ENCODE assay signal across 2 worm cellular contexts in genomic region chrIV:7477697-7478096, ce11.
TF ChIP-seq lines count a peak whose summit lies in the region.

No protein-coding gene starts in this region.

TF ChIP-seq in whole organism, L4 larva, 104 proteins besides CTCF, POLR2A, EP300 and RAD21:
- TF ChIP-seq lin-39 (tag; optimal IDR thresholded peaks at IDR 0.05; lab: Kevin White, UChicago) (no peak), tag-97 (GFP tag; IDR thresholded peaks at IDR 0.05; lab: Robert Waterston, UW) (no peak), ztf-11 (tag; optimal IDR thresholded peaks at IDR 0.05; lab: Kevin White, UChicago) (no peak), T26A8.4 (GFP tag; IDR thresholded peaks at IDR 0.05; lab: Robert Waterston, UW) (no peak), lin-1 (GFP tag; IDR thresholded peaks at IDR 0.05; lab: Robert Waterston, UW) (no peak), fkh-10 (GFP tag; optimal IDR thresholded peaks at IDR 0.05; lab: Kevin White, UChicago) (no peak), ctbp-1 (GFP tag; IDR thresholded peaks at IDR 0.05; lab: Robert Waterston, UW) (no peak), lin-15B (tag; optimal IDR thresholded peaks at IDR 0.05; lab: Kevin White, UChicago) (no peak), ceh-62 (tag; optimal IDR thresholded peaks at IDR 0.05; lab: Kevin White, UChicago) (no peak), pha-4 (GFP tag; IDR thresholded peaks at IDR 0.05; lab: Robert Waterston, UW) (no peak), pha-4 (tag; optimal IDR thresholded peaks at IDR 0.05; lab: Kevin White, UChicago) (no peak), Y48G9A.11 (GFP tag; IDR thresholded peaks at IDR 0.05; lab: Robert Waterston, UW) (peak; percentile 62), F26F4.8 (GFP tag; conservative IDR thresholded peaks at IDR 0.05; lab: Robert Waterston, UW) (no peak), spr-1 (tag; optimal IDR thresholded peaks at IDR 0.05; lab: Kevin White, UChicago) (no peak), daf-19 (GFP tag; conservative IDR thresholded peaks at IDR 0.05; lab: Robert Waterston, UW) (no peak), jun-1 (tag; optimal IDR thresholded peaks at IDR 0.05; lab: Kevin White, UChicago) (no peak), R02D3.7 (tag; optimal IDR thresholded peaks at IDR 0.05; lab: Kevin White, UChicago) (no peak), ceh-44 (GFP tag; IDR thresholded peaks at IDR 0.05; lab: Robert Waterston, UW) (0 out of 2 replicates have a peak, but pooled peaks have one; percentile 12), madf-5 (GFP tag; IDR thresholded peaks at IDR 0.05; lab: Robert Waterston, UW) (no peak), dmd-6 (GFP tag; IDR thresholded peaks at IDR 0.05; lab: Robert Waterston, UW) (no peak), daf-16 (GFP tag; optimal IDR thresholded peaks at IDR 0.05; lab: Kevin White, UChicago) (no peak), daf-16 (tag; optimal IDR thresholded peaks at IDR 0.05; lab: Kevin White, UChicago) (no peak), unc-39 (tag; optimal IDR thresholded peaks at IDR 0.05; lab: Kevin White, UChicago) (no peak), lin-38 (GFP tag; IDR thresholded peaks at IDR 0.05; lab: Robert Waterston, UW) (peak; percentile 66), nhr-25 (tag; optimal IDR thresholded peaks at IDR 0.05; lab: Kevin White, UChicago; ENCODE audit: borderline replicate concordance, insufficient read depth) (no peak), rbr-2 (tag; optimal IDR thresholded peaks at IDR 0.05; lab: Kevin White, UChicago) (no peak), daf-12 (tag; optimal IDR thresholded peaks at IDR 0.05; lab: Kevin White, UChicago) (no peak), fos-1 (tag; optimal IDR thresholded peaks at IDR 0.05; lab: Kevin White, UChicago) (no peak), F10B5.3 (tag; optimal IDR thresholded peaks at IDR 0.05; lab: Kevin White, UChicago) (no peak), ama-1 (optimal IDR thresholded peaks at IDR 0.05; lab: Kevin White, UChicago) (no peak), snpc-1.2 (GFP tag; IDR thresholded peaks at IDR 0.05; lab: Robert Waterston, UW) (peak; percentile 76), mdl-1 (tag; optimal IDR thresholded peaks at IDR 0.05; lab: Kevin White, UChicago) (no peak), aly-2 (tag; optimal IDR thresholded peaks at IDR 0.05; lab: Kevin White, UChicago) (no peak), T20F7.1 (GFP tag; optimal IDR thresholded peaks at IDR 0.05; lab: Kevin White, UChicago) (no peak), ces-1 (GFP tag; optimal IDR thresholded peaks at IDR 0.05; lab: Kevin White, UChicago) (no peak), dve-1 (tag; optimal IDR thresholded peaks at IDR 0.05; lab: Kevin White, UChicago; ENCODE audit: insufficient read depth) (no peak), F37D6.2 (tag; optimal IDR thresholded peaks at IDR 0.05; lab: Kevin White, UChicago) (no peak), unc-130 (GFP tag; optimal IDR thresholded peaks at IDR 0.05; lab: Kevin White, UChicago) (peak; percentile 85), ZK337.2 (GFP tag; IDR thresholded peaks at IDR 0.05; lab: Robert Waterston, UW) (no peak), hmg-1.1 (GFP tag; IDR thresholded peaks at IDR 0.05; lab: Robert Waterston, UW) (no peak), nhr-11 (tag; optimal IDR thresholded peaks at IDR 0.05; lab: Kevin White, UChicago) (no peak), nhr-28 (tag; optimal IDR thresholded peaks at IDR 0.05; lab: Kevin White, UChicago) (no peak), egl-43 (GFP tag; IDR thresholded peaks at IDR 0.05; lab: Robert Waterston, UW) (no peak), F49E8.2 (tag; optimal IDR thresholded peaks at IDR 0.05; lab: Kevin White, UChicago; ENCODE audit: borderline replicate concordance) (peak; percentile 74)

TF ChIP-seq in whole organism, young adult, 124 proteins besides CTCF, POLR2A, EP300 and RAD21:
- TF ChIP-seq efl-1 (GFP tag; optimal IDR thresholded peaks at IDR 0.05; lab: Kevin White, UChicago) = peak; percentile 99
- TF ChIP-seq ztf-18 (tag; optimal IDR thresholded peaks at IDR 0.05; lab: Kevin White, UChicago) = no peak
- TF ChIP-seq B0336.3 (GFP tag; IDR thresholded peaks at IDR 0.05; lab: Robert Waterston, UW) = 0 out of 2 replicates have a peak, but pooled peaks have one; percentile 17
- peak; percentile 72 for TF ChIP-seq ekl-4 (GFP tag; IDR thresholded peaks at IDR 0.05; lab: Robert Waterston, UW)
- peak; percentile 85 for TF ChIP-seq lin-54 (GFP tag; optimal IDR thresholded peaks at IDR 0.05; lab: Kevin White, UChicago)
- peak; percentile 67; the same call in 1 of the 2 replicates for TF ChIP-seq ztf-28 (GFP tag; IDR thresholded peaks at IDR 0.05; lab: Robert Waterston, UW)
- peak; percentile 98 for TF ChIP-seq dpl-1 (GFP tag; optimal IDR thresholded peaks at IDR 0.05; lab: Kevin White, UChicago)
- peak; percentile 48; the same call in 1 of the 2 replicates for TF ChIP-seq lir-1 (GFP tag; conservative IDR thresholded peaks at IDR 0.05; lab: Robert Waterston, UW)
- TF ChIP-seq tlf-1 (GFP tag; optimal IDR thresholded peaks at IDR 0.05; lab: Kevin White, UChicago) = peak; percentile 79
- no peak for TF ChIP-seq lag-1 (GFP tag; IDR thresholded peaks at IDR 0.05; lab: Robert Waterston, UW)
- TF ChIP-seq xnd-1 (tag; optimal IDR thresholded peaks at IDR 0.05; lab: Kevin White, UChicago) = peak; percentile 95
- peak; percentile 69 for TF ChIP-seq tbp1 (GFP tag; optimal IDR thresholded peaks at IDR 0.05; lab: Kevin White, UChicago)
- TF ChIP-seq madf-3 (GFP tag; IDR thresholded peaks at IDR 0.05; lab: Robert Waterston, UW) = peak; percentile 89
- peak; percentile 73; the same call in 1 of the 2 replicates for TF ChIP-seq hsf-1 (GFP tag; IDR thresholded peaks at IDR 0.05; lab: Robert Waterston, UW)
- TF ChIP-seq Y67H2A.10 (GFP tag; conservative IDR thresholded peaks at IDR 0.05; lab: Robert Waterston, UW) = peak; percentile 56; the same call in 1 of the 2 replicates
- peak; percentile 80 for TF ChIP-seq rcor-1 (GFP tag; IDR thresholded peaks at IDR 0.05; lab: Robert Waterston, UW)
- TF ChIP-seq athp-1 (tag; optimal IDR thresholded peaks at IDR 0.05; lab: Kevin White, UChicago) = peak; percentile 37
- TF ChIP-seq snpc-3.4 (tag; optimal IDR thresholded peaks at IDR 0.05; lab: Kevin White, UChicago) = peak; percentile 94
- TF ChIP-seq F22D6.2 (tag; optimal IDR thresholded peaks at IDR 0.05; lab: Kevin White, UChicago) = no peak
- TF ChIP-seq unc-62 (GFP tag; optimal IDR thresholded peaks at IDR 0.05; lab: Kevin White, UChicago) = no peak
- TF ChIP-seq B0019.2 (GFP tag; conservative IDR thresholded peaks at IDR 0.05; lab: Robert Waterston, UW) = peak; percentile 88
- TF ChIP-seq unc-130 (GFP tag; optimal IDR thresholded peaks at IDR 0.05; lab: Kevin White, UChicago) = peak; percentile 79
- TF ChIP-seq lsl-1 (GFP tag; optimal IDR thresholded peaks at IDR 0.05; lab: Kevin White, UChicago) = peak; percentile 98
- 0 out of 2 replicates have a peak, but pooled peaks have one; percentile 42 for TF ChIP-seq Y53G8AR.9 (GFP tag; conservative IDR thresholded peaks at IDR 0.05; lab: Robert Waterston, UW)
- TF ChIP-seq snpc-4 (GFP tag; optimal IDR thresholded peaks at IDR 0.05; lab: Kevin White, UChicago) = peak; percentile 77
- peak in 3 of 4 experiments; percentile 40 to 61 (median 41) for TF ChIP-seq snpc-4 (tag; optimal IDR thresholded peaks at IDR 0.05; lab: Kevin White, UChicago)
- TF ChIP-seq snpc-1.1 (tag; optimal IDR thresholded peaks at IDR 0.05; lab: Kevin White, UChicago; ENCODE audit: insufficient read depth) = peak; percentile 72
- peak; percentile 90 for TF ChIP-seq pbrm-1 (GFP tag; IDR thresholded peaks at IDR 0.05; lab: Robert Waterston, UW)
- TF ChIP-seq madf-8 (GFP tag; conservative IDR thresholded peaks at IDR 0.05; lab: Robert Waterston, UW) = peak; percentile 95
- TF ChIP-seq snpc-1.3 (tag; optimal IDR thresholded peaks at IDR 0.05; lab: Kevin White, UChicago; ENCODE audit: insufficient read depth) = peak; percentile 50
- no peak for TF ChIP-seq ceh-27 (GFP tag; optimal IDR thresholded peaks at IDR 0.05; lab: Kevin White, UChicago)
- TF ChIP-seq hmg-1.2 (GFP tag; IDR thresholded peaks at IDR 0.05; lab: Robert Waterston, UW) = peak; percentile 54
- TF ChIP-seq Y56A3A.18 (GFP tag; IDR thresholded peaks at IDR 0.05; lab: Robert Waterston, UW) = no peak
- TF ChIP-seq F52B5.7 (tag; optimal IDR thresholded peaks at IDR 0.05; lab: Kevin White, UChicago) = no peak
- no peak for TF ChIP-seq hmg-20 (GFP tag; IDR thresholded peaks at IDR 0.05; lab: Robert Waterston, UW)
- TF ChIP-seq Y95B8A.8 (GFP tag; IDR thresholded peaks at IDR 0.05; lab: Robert Waterston, UW) = peak; percentile 92
- TF ChIP-seq dox-1 (GFP tag; IDR thresholded peaks at IDR 0.05; lab: Robert Waterston, UW) = peak; percentile 88
- no peak for TF ChIP-seq atf-7 (tag; optimal IDR thresholded peaks at IDR 0.05; lab: Kevin White, UChicago)
- peak; percentile 59; the same call in 1 of the 2 replicates for TF ChIP-seq C17E4.6 (GFP tag; IDR thresholded peaks at IDR 0.05; lab: Robert Waterston, UW)
- peak; percentile 69 for TF ChIP-seq hrde-1 (tag; optimal IDR thresholded peaks at IDR 0.05; lab: Kevin White, UChicago; ENCODE audit: borderline replicate concordance)
- TF ChIP-seq lin-35 (GFP tag; optimal IDR thresholded peaks at IDR 0.05; lab: Kevin White, UChicago) = peak in 2 of 3 experiments; percentile 25 to 64
- no peak for TF ChIP-seq ztf-26 (tag; optimal IDR thresholded peaks at IDR 0.05; lab: Kevin White, UChicago)
- TF ChIP-seq nfya-1 (tag; optimal IDR thresholded peaks at IDR 0.05; lab: Kevin White, UChicago; ENCODE audit: borderline replicate concordance, insufficient read depth) = no peak
- peak; percentile 98 for TF ChIP-seq F33H1.4 (GFP tag; IDR thresholded peaks at IDR 0.05; lab: Robert Waterston, UW)
- TF ChIP-seq mcd-1 (GFP tag; IDR thresholded peaks at IDR 0.05; lab: Robert Waterston, UW) = peak; percentile 54; the same call in 1 of the 2 replicates
- no peak for TF ChIP-seq F57C9.4 (tag; optimal IDR thresholded peaks at IDR 0.05; lab: Kevin White, UChicago)
- peak; percentile 93 for TF ChIP-seq D2030.7 (GFP tag; IDR thresholded peaks at IDR 0.05; lab: Robert Waterston, UW)
- TF ChIP-seq F55B11.4 (tag; optimal IDR thresholded peaks at IDR 0.05; lab: Kevin White, UChicago; ENCODE audit: borderline replicate concordance, insufficient read depth) = no peak
- peak; percentile 92 for TF ChIP-seq ceh-91 (GFP tag; IDR thresholded peaks at IDR 0.05; lab: Robert Waterston, UW)
- TF ChIP-seq somi-1 (GFP tag; optimal IDR thresholded peaks at IDR 0.05; lab: Kevin White, UChicago) = no peak
- TF ChIP-seq nhr-80 (tag; optimal IDR thresholded peaks at IDR 0.05; lab: Kevin White, UChicago) = no peak
- TF ChIP-seq F49E8.2 (tag; optimal IDR thresholded peaks at IDR 0.05; lab: Kevin White, UChicago; ENCODE audit: insufficient read depth) = peak; percentile 84
- no peak for TF ChIP-seq lin-26 (GFP tag; IDR thresholded peaks at IDR 0.05; lab: Robert Waterston, UW)
- TF ChIP-seq madf-6 (GFP tag; IDR thresholded peaks at IDR 0.05; lab: Robert Waterston, UW) = peak; percentile 99
TF ChIP-seq in whole organism, young adult: peak in this region for 37.

Comparison
In these comparisons a context has a peak if more than half of its experiments do, and no peak if none do; other contexts are left out.
1. Of the 7 proteins assayed by ChIP-seq in both whole organism, young adult and whole organism, L4 larva: peak only in whole organism, young adult: dpl-1 and snpc-4; only in whole organism, L4 larva: none; in both: F49E8.2 and unc-130; in neither: 3.